Worm (Caenorhabditis elegans) whole organism, early embryonic: ENCODE results near the gene mfn-1.

ENCODE experiments used
- B0310.2 ChIP-seq: sonication (generic microtip); optimal IDR thresholded peaks from 2 replicates; lab custom pipeline; 2016; ENCODE audit warnings: mild to moderate bottlenecking, missing genetic modification characterization, missing compliant biosample characterization
- F13C5.2 ChIP-seq: sonication (generic microtip); optimal IDR thresholded peaks from 2 replicates; lab custom pipeline; 2017; ENCODE audit warnings: mild to moderate bottlenecking, missing genetic modification characterization, inconsistent platforms, missing compliant biosample characterization
- aly-1 ChIP-seq: sonication (generic microtip); optimal IDR thresholded peaks from 2 replicates; lab custom pipeline; 2016; ENCODE audit warnings: missing genetic modification characterization, missing compliant biosample characterization
- ama-1 ChIP-seq: fragments of 150-350 bp; optimal IDR thresholded peaks from 2 replicates; lab custom pipeline; 2014
- ceh-13 ChIP-seq: fragments of 200-800 bp; sonication (Bioruptor generic); optimal IDR thresholded peaks from 2 replicates; lab custom pipeline; 2018; ENCODE audit warnings: mild to moderate bottlenecking, missing genetic modification characterization, missing compliant biosample characterization
- ceh-36 ChIP-seq: sonication (generic microtip); optimal IDR thresholded peaks from 2 replicates; lab custom pipeline; 2016; ENCODE audit warnings: missing genetic modification characterization, inconsistent platforms, missing compliant biosample characterization
- ets-7 ChIP-seq: sonication (generic microtip); optimal IDR thresholded peaks from 2 replicates; lab custom pipeline; 2016; ENCODE audit warnings: missing genotype, missing genetic modification characterization, missing compliant biosample characterization
- flt-1 ChIP-seq: fragments of 200-800 bp; sonication (Bioruptor generic); IDR thresholded peaks from 2 replicates; pipeline ENCODE4 v1.3.6; 2022; ENCODE audit warnings: missing genetic modification characterization, missing compliant biosample characterization
- hmbx-1 ChIP-seq: sonication (generic microtip); optimal IDR thresholded peaks from 2 replicates; lab custom pipeline; 2016; ENCODE audit warnings: mild to moderate bottlenecking, missing genetic modification characterization, missing compliant biosample characterization
- hmg-4 ChIP-seq: fragments of 200-800 bp; sonication (Bioruptor generic); optimal IDR thresholded peaks from 2 replicates; lab custom pipeline; 2018; ENCODE audit warnings: mild to moderate bottlenecking, missing genetic modification characterization, missing compliant biosample characterization
- hnd-1 ChIP-seq: sonication (generic microtip); optimal IDR thresholded peaks from 2 replicates; lab custom pipeline; 2016; ENCODE audit warnings: missing genetic modification characterization, missing compliant biosample characterization
- pes-1 ChIP-seq: fragments of 200-800 bp; sonication (Bioruptor generic); IDR thresholded peaks from 2 replicates; pipeline ENCODE4 v1.3.6; 2022; ENCODE audit warnings: missing genetic modification reagents, missing genetic modification characterization, missing compliant biosample characterization
- scrt-1 ChIP-seq: fragments of 200-800 bp; sonication (Bioruptor generic); IDR thresholded peaks from 2 replicates; pipeline ENCODE4 v1.3.6; 2022; ENCODE audit warnings: missing genetic modification characterization, missing compliant biosample characterization
- sea-1 ChIP-seq: fragments of 200-800 bp; sonication (Bioruptor generic); conservative IDR thresholded peaks from 2 replicates; pipeline ENCODE4 v1.3.6; 2022; ENCODE audit warnings: missing genetic modification characterization, missing compliant biosample characterization
- tbx-11 ChIP-seq: fragments of 200-800 bp; sonication (Bioruptor generic); IDR thresholded peaks from 2 replicates; pipeline ENCODE4 v1.3.6; 2022; ENCODE audit warnings: missing genetic modification characterization, missing compliant biosample characterization
- tbx-37 ChIP-seq: fragments of 200-800 bp; sonication (Bioruptor generic); conservative IDR thresholded peaks from 2 replicates; pipeline ENCODE4 v1.3.6; 2022; ENCODE audit warnings: missing genetic modification reagents, missing genetic modification characterization, missing compliant biosample characterization
- tra-4 ChIP-seq: sonication (generic microtip); optimal IDR thresholded peaks from 2 replicates; lab custom pipeline; 2017; ENCODE audit warnings: missing genetic modification characterization, missing compliant biosample characterization

Gene mfn-1

ce11 chrII:11471916-11472315 is at the start of gene mfn-1:
TSS of gene mfn-1 (minus strand) at chrII:11472016.
- TF ChIP-seq hmbx-1 (tag; lab: Kevin White, UChicago): no peak
- TF ChIP-seq pes-1 (GFP tag; lab: Robert Waterston, UW): no peak
- TF ChIP-seq ama-1 (lab: Kevin White, UChicago): no peak
- TF ChIP-seq aly-1: no peak
- no peak for TF ChIP-seq ets-7 (tag; lab: Kevin White, UChicago)
- no peak for TF ChIP-seq scrt-1 (GFP tag; lab: Robert Waterston, UW)
- no peak for TF ChIP-seq sea-1 (GFP tag; lab: Robert Waterston, UW)
- no peak for TF ChIP-seq hnd-1

ce11 chrII:11521300-11521699 is 49.5 kb upstream of the mfn-1 start, which contains the start of gene Y62F5A.10:
TSS of gene Y62F5A.10 (plus strand) at chrII:11521600.
- no peak for TF ChIP-seq aly-1
- no peak for TF ChIP-seq flt-1
- no peak for TF ChIP-seq pes-1 (GFP tag; lab: Robert Waterston, UW)
- no peak for TF ChIP-seq scrt-1 (GFP tag; lab: Robert Waterston, UW)
- TF ChIP-seq tbx-37 (GFP tag; lab: Robert Waterston, UW): no peak
- no peak for TF ChIP-seq ets-7 (tag; lab: Kevin White, UChicago)
- no peak for TF ChIP-seq ceh-36 (tag; lab: Kevin White, UChicago)
- no peak for TF ChIP-seq tra-4 (tag; lab: Kevin White, UChicago)
- TF ChIP-seq ceh-13 (GFP tag; lab: Kevin White, UChicago): no peak
- TF ChIP-seq hmbx-1 (tag; lab: Kevin White, UChicago): no peak
- TF ChIP-seq hmg-4 (GFP tag; lab: Kevin White, UChicago): no peak
- TF ChIP-seq hnd-1: no peak
- no peak for TF ChIP-seq F13C5.2
- TF ChIP-seq B0310.2: no peak

- TF ChIP-seq B0310.2 (no peak), pes-1 (GFP tag; lab: Robert Waterston, UW) (no peak), ama-1 (lab: Kevin White, UChicago) (no peak), hnd-1 (no peak), ets-7 (tag; lab: Kevin White, UChicago) (no peak), aly-1 (no peak), tbx-11 (GFP tag; lab: Robert Waterston, UW) (no peak), tra-4 (tag; lab: Kevin White, UChicago) (no peak), hmbx-1 (tag; lab: Kevin White, UChicago) (no peak), tbx-37 (GFP tag; lab: Robert Waterston, UW) (no peak)
Observed at ce11 chrII:11518184-11518583, 46.4 kb upstream of the mfn-1 start, which contains the start of gene B0334.10. TSS of gene B0334.10 (plus strand) at chrII:11518484.

- TF ChIP-seq scrt-1 (GFP tag; lab: Robert Waterston, UW) (no peak), ets-7 (tag; lab: Kevin White, UChicago) (no peak), hnd-1 (no peak)
Observed at ce11 chrII:11514775-11515174, 43.0 kb upstream of the mfn-1 start, which contains the start of gene srh-44. TSS of gene srh-44 (plus strand) at chrII:11515075.

- no peak for TF ChIP-seq ceh-36 (tag; lab: Kevin White, UChicago)
- no peak for TF ChIP-seq tbx-37 (GFP tag; lab: Robert Waterston, UW)
- no peak for TF ChIP-seq ceh-13 (GFP tag; lab: Kevin White, UChicago)
- TF ChIP-seq F13C5.2: no peak
- TF ChIP-seq pes-1 (GFP tag; lab: Robert Waterston, UW): no peak
- TF ChIP-seq hmg-4 (GFP tag; lab: Kevin White, UChicago): no peak
- TF ChIP-seq ets-7 (tag; lab: Kevin White, UChicago): no peak
- TF ChIP-seq tra-4 (tag; lab: Kevin White, UChicago): no peak
- TF ChIP-seq tbx-11 (GFP tag; lab: Robert Waterston, UW): no peak
- TF ChIP-seq sea-1 (GFP tag; lab: Robert Waterston, UW): no peak
- no peak for TF ChIP-seq scrt-1 (GFP tag; lab: Robert Waterston, UW)
- TF ChIP-seq B0310.2: no peak
- no peak for TF ChIP-seq flt-1
- TF ChIP-seq ama-1 (lab: Kevin White, UChicago): no peak
- no peak for TF ChIP-seq hmbx-1 (tag; lab: Kevin White, UChicago)
- no peak for TF ChIP-seq aly-1
Observed at ce11 chrII:11512921-11513320, 41.1 kb upstream of the mfn-1 start.

ce11 chrII:11510373-11510772 is 38.6 kb upstream of the mfn-1 start, which contains the start of gene npr-41:
TSS of gene npr-41 (plus strand) at chrII:11510673.
- TF ChIP-seq hmbx-1 (tag; lab: Kevin White, UChicago): no peak
- TF ChIP-seq pes-1 (GFP tag; lab: Robert Waterston, UW): no peak
- TF ChIP-seq ceh-13 (GFP tag; lab: Kevin White, UChicago): no peak
- no peak for TF ChIP-seq ama-1 (lab: Kevin White, UChicago)
- TF ChIP-seq tra-4 (tag; lab: Kevin White, UChicago): no peak
- no peak for TF ChIP-seq hmg-4 (GFP tag; lab: Kevin White, UChicago)
- no peak for TF ChIP-seq ceh-36 (tag; lab: Kevin White, UChicago)
- TF ChIP-seq tbx-11 (GFP tag; lab: Robert Waterston, UW): no peak
- TF ChIP-seq scrt-1 (GFP tag; lab: Robert Waterston, UW): no peak
- TF ChIP-seq tbx-37 (GFP tag; lab: Robert Waterston, UW): no peak
- no peak for TF ChIP-seq B0310.2

ce11 chrII:11503761-11504160 is 31.9 kb upstream of the mfn-1 start:
- TF ChIP-seq hnd-1 (no peak), tbx-11 (GFP tag; lab: Robert Waterston, UW) (no peak), F13C5.2 (no peak), scrt-1 (GFP tag; lab: Robert Waterston, UW) (0 out of 2 replicates have a peak, but pooled peaks have one; percentile 37), ceh-36 (tag; lab: Kevin White, UChicago) (peak; percentile 86), aly-1 (no peak)

ce11 chrII:11501956-11502355 is 30.1 kb upstream of the mfn-1 start:
- no peak for TF ChIP-seq sea-1 (GFP tag; lab: Robert Waterston, UW)
- TF ChIP-seq hnd-1: no peak
- TF ChIP-seq pes-1 (GFP tag; lab: Robert Waterston, UW): no peak
